Worm (Caenorhabditis elegans) whole organism, L4/young adult: ENCODE results near the gene fbxc-34.
"Not testable (repeated sequence)": the region's sequence is repeated elsewhere in the genome, so short reads cannot be mapped to it uniquely, and the experiment has no call there.

Experiments used
- W03F9.2 ChIP-seq: fragments of 150-350 bp; optimal IDR thresholded peaks from 2 replicates; lab custom pipeline; 2014; ENCODE audit warnings: missing biosample characterization, missing genetic modification characterization
- dao-5 ChIP-seq: sonication (generic microtip); optimal IDR thresholded peaks from 2 replicates; lab custom pipeline; 2016; ENCODE audit warnings: missing genotype, missing genetic modification characterization, moderate library complexity, missing compliant biosample characterization
- him-1 ChIP-seq: sonication (generic microtip); optimal IDR thresholded peaks from 2 replicates; lab custom pipeline; 2016; ENCODE audit warnings: missing genotype, missing genetic modification reagents, missing genetic modification characterization, missing compliant biosample characterization

Gene fbxc-34

ce11 chrII:930871-931270 is at the start of gene fbxc-34:
Gene fbxc-34 (plus strand): TSS chrII:931171.
- not testable (repeated sequence) for TF ChIP-seq W03F9.2, dao-5, him-1 (tag; lab: Kevin White, UChicago)

ce11 chrII:884204-884603 is 46.8 kb upstream of the fbxc-34 start:
- TF ChIP-seq dao-5 (tag; lab: Kevin White, UChicago) = no peak
- no peak for TF ChIP-seq W03F9.2 (tag; lab: Kevin White, UChicago)
- TF ChIP-seq him-1 (tag; lab: Kevin White, UChicago) = no peak

ce11 chrII:888024-888423 is 42.9 kb upstream of the fbxc-34 start, which contains the start of gene T07D3.4:
Gene T07D3.4 (plus strand): TSS chrII:888309.
- no peak for TF ChIP-seq him-1 (tag; lab: Kevin White, UChicago)
- no peak for TF ChIP-seq W03F9.2 (tag; lab: Kevin White, UChicago)
- no peak for TF ChIP-seq dao-5 (tag; lab: Kevin White, UChicago)

ce11 chrII:900720-901332 is 30.1 kb upstream of the fbxc-34 start, which contains the start of gene T07D3.9:
Gene T07D3.9 (minus strand): TSS chrII:900913.
- TF ChIP-seq him-1 (tag; lab: Kevin White, UChicago) = no peak
- no peak for TF ChIP-seq dao-5 (tag; lab: Kevin White, UChicago)
- TF ChIP-seq W03F9.2 (tag; lab: Kevin White, UChicago) = no peak

- TF ChIP-seq him-1 (tag; lab: Kevin White, UChicago) (no peak), W03F9.2 (tag; lab: Kevin White, UChicago) (no peak), dao-5 (tag; lab: Kevin White, UChicago) (no peak)
These were observed 29.3 kb upstream of the fbxc-34 start, which contains the start of gene T07D3.2 for ce11 chrII:901632-902031. Gene T07D3.2 (plus strand): TSS chrII:901932.

ce11 chrII:905335-905734 is 25.6 kb upstream of the fbxc-34 start:
- TF ChIP-seq W03F9.2 (tag; lab: Kevin White, UChicago) = no peak
- TF ChIP-seq him-1 (tag; lab: Kevin White, UChicago) = no peak
- no peak for TF ChIP-seq dao-5 (tag; lab: Kevin White, UChicago)

ce11 chrII:909554-909953 is 21.4 kb upstream of the fbxc-34 start, which contains the start of the genes fbxc-24 and fbxc-27:
Gene fbxc-24 (minus strand): TSS chrII:909654.
Gene fbxc-27 (plus strand): TSS chrII:909769.
- TF ChIP-seq him-1 (tag; lab: Kevin White, UChicago) = no peak
- TF ChIP-seq dao-5 (tag; lab: Kevin White, UChicago) = no peak
- TF ChIP-seq W03F9.2 (tag; lab: Kevin White, UChicago) = no peak

ce11 chrII:911680-912079 is 19.3 kb upstream of the fbxc-34 start, which contains the start of gene fbxc-31:
Gene fbxc-31 (plus strand): TSS chrII:911980.
- no peak for TF ChIP-seq dao-5 (tag; lab: Kevin White, UChicago)
- TF ChIP-seq him-1 (tag; lab: Kevin White, UChicago) = no peak
- no peak for TF ChIP-seq W03F9.2 (tag; lab: Kevin White, UChicago)

- no peak for TF ChIP-seq dao-5 (tag; lab: Kevin White, UChicago)
- TF ChIP-seq him-1 (tag; lab: Kevin White, UChicago) = no peak
- no peak for TF ChIP-seq W03F9.2 (tag; lab: Kevin White, UChicago)
These were observed 17.7 kb upstream of the fbxc-34 start, which contains the start of gene fbxc-33 for ce11 chrII:913222-913722. Gene fbxc-33 (plus strand): TSS chrII:913672.

- no peak for TF ChIP-seq W03F9.2 (tag; lab: Kevin White, UChicago)
These were observed 15.8 kb upstream of the fbxc-34 start for ce11 chrII:915206-915605.

- no peak for TF ChIP-seq him-1 (tag; lab: Kevin White, UChicago)
- TF ChIP-seq dao-5 (tag; lab: Kevin White, UChicago) = no peak
- no peak for TF ChIP-seq W03F9.2 (tag; lab: Kevin White, UChicago)
These were observed 15.2 kb upstream of the fbxc-34 start, which contains the start of gene fbxc-29 for ce11 chrII:915780-916179. Gene fbxc-29 (plus strand): TSS chrII:916080.

ce11 chrII:917324-917723 is 13.6 kb upstream of the fbxc-34 start, which contains the start of gene fbxc-30:
Gene fbxc-30 (plus strand): TSS chrII:917624.
- no peak for TF ChIP-seq W03F9.2 (tag; lab: Kevin White, UChicago)
- TF ChIP-seq dao-5 (tag; lab: Kevin White, UChicago) = no peak
- TF ChIP-seq him-1 (tag; lab: Kevin White, UChicago) = no peak

ce11 chrII:920326-920725 is 10.6 kb upstream of the fbxc-34 start:
- TF ChIP-seq him-1 (tag; lab: Kevin White, UChicago) = no peak
- no peak for TF ChIP-seq dao-5 (tag; lab: Kevin White, UChicago)
- TF ChIP-seq W03F9.2 (tag; lab: Kevin White, UChicago) = no peak
